Worm (Caenorhabditis elegans) whole organism, L4 larva: ENCODE data around the gene C14A4.9.

Experiments
- ceh-82 ChIP-seq: sonication (generic microtip); optimal IDR thresholded peaks from 2 replicates; lab custom pipeline; 2017; ENCODE audit warnings: missing biosample characterization, missing genetic modification characterization
- daf-19 ChIP-seq: fragments of 200-800 bp; sonication (Bioruptor generic); conservative IDR thresholded peaks from 2 replicates; pipeline ENCODE4 v1.3.6; 2022; ENCODE audit warnings: missing genetic modification characterization, missing compliant biosample characterization
- lin-39 ChIP-seq: fragments of 150-350 bp; optimal IDR thresholded peaks from 2 replicates; lab custom pipeline; 2014; ENCODE audit warnings: missing biosample characterization, missing genetic modification reagents, missing genetic modification characterization
- lsy-2 ChIP-seq, 2 experiments: fragments of 150-350 bp in 1 of 2; sonication (generic microtip) in 1 of 2; optimal IDR thresholded peaks; 2 replicates each; lab custom pipeline; 2014 to 2017; ENCODE audit warnings: missing biosample characterization in 2 of 2, missing genetic modification characterization in 2 of 2
- ztf-11 ChIP-seq: fragments of 150-350 bp; optimal IDR thresholded peaks from 2 replicates; lab custom pipeline; 2014; ENCODE audit warnings: missing biosample characterization, missing genetic modification characterization

ce11 chrII:10555484-10556075 is 43.6 kb upstream of the C14A4.9 start:
- TF ChIP-seq ceh-82 (tag; lab: Kevin White, UChicago) (no peak), lin-39 (no peak), daf-19 (0 out of 2 replicates have a peak, but pooled peaks have one; percentile 9), lsy-2 (tag; optimal IDR thresholded peaks at IDR 0.05; lab: Kevin White, UChicago) (peak; percentile 12 to 20), ztf-11 (tag; lab: Kevin White, UChicago) (no peak)
